Worm (Caenorhabditis elegans) whole organism, L4 larva: Measurements from ENCODE around the gene F54C8.7.

ENCODE experiments used
- F10B5.3 ChIP-seq: sonication (generic microtip); optimal IDR thresholded peaks from 2 replicates; lab custom pipeline; 2016; ENCODE audit warnings: mild to moderate bottlenecking, missing genetic modification characterization, missing compliant biosample characterization
- R02D3.7 ChIP-seq: fragments of 150-350 bp; sonication (generic microtip); optimal IDR thresholded peaks from 3 replicates; lab custom pipeline; 2014; ENCODE audit warnings: missing biosample characterization, missing genetic modification characterization
- ama-1 ChIP-seq: fragments of 150-350 bp; optimal IDR thresholded peaks from 2 replicates; lab custom pipeline; 2014; ENCODE audit warnings: inconsistent platforms, mixed read lengths
- ces-1 ChIP-seq: fragments of 150-350 bp; sonication (generic microtip); optimal IDR thresholded peaks from 4 replicates; lab custom pipeline; 2014; ENCODE audit warnings: missing biosample characterization, missing genetic modification reagents, missing genetic modification characterization
- dmd-6 ChIP-seq: fragments of 200-800 bp; sonication (Bioruptor generic); IDR thresholded peaks from 2 replicates; pipeline ENCODE4 v1.3.6; 2022; ENCODE audit warnings: missing genetic modification reagents, missing genetic modification characterization, missing compliant biosample characterization
- dve-1 ChIP-seq: sonication (generic microtip); optimal IDR thresholded peaks from 2 replicates; lab custom pipeline; 2017; ENCODE audit warnings: antibody characterized with exemption, mild to moderate bottlenecking, missing genetic modification characterization, missing compliant biosample characterization; ENCODE audit not compliant: insufficient read depth
- egl-27 ChIP-seq: sonication (generic microtip); optimal IDR thresholded peaks from 3 replicates; lab custom pipeline; 2017; ENCODE audit warnings: missing biosample characterization, missing genetic modification reagents, missing genetic modification characterization
- fos-1 ChIP-seq: fragments of 150-350 bp; optimal IDR thresholded peaks from 2 replicates; lab custom pipeline; 2014; ENCODE audit warnings: missing biosample characterization, missing genetic modification characterization
- jun-1 ChIP-seq: fragments of 150-350 bp; optimal IDR thresholded peaks from 2 replicates; lab custom pipeline; 2014; ENCODE audit warnings: missing biosample characterization, missing genetic modification reagents, missing genetic modification characterization
- nhr-11 ChIP-seq: fragments of 150-350 bp; optimal IDR thresholded peaks from 2 replicates; lab custom pipeline; 2014; ENCODE audit warnings: missing biosample characterization, missing genetic modification characterization
- nhr-6 ChIP-seq: fragments of 150-350 bp; optimal IDR thresholded peaks from 2 replicates; lab custom pipeline; 2014; ENCODE audit warnings: missing biosample characterization, missing genetic modification characterization
- unc-130 ChIP-seq: sonication (generic microtip); optimal IDR thresholded peaks from 2 replicates; lab custom pipeline; 2016; ENCODE audit warnings: missing genetic modification reagents, missing genetic modification characterization, missing compliant biosample characterization
- zip-11 ChIP-seq: fragments of 200-800 bp; sonication (Bioruptor generic); IDR thresholded peaks from 2 replicates; pipeline ENCODE4 v1.3.6; 2022; ENCODE audit warnings: missing genetic modification characterization, missing compliant biosample characterization

DNA sequence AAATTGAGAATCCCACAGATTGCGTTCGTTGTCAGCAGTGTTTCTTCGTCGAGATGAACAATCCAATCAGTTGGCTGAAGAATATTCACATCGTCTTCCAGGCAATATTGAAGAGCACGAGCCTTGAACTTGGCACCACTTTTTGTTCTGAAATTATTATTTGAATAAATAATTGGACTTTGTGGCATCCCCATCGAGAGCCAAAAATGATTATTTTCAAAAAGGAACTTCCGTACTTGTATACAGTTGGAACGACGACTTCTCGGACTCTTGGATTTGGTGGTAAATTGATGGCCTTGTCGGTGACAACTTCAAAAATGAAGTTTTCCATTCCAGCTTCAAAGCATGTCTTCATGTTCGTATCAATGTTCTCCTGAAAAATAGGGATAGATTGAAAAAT, 18.1 kb upstream of the F54C8.7 start:
- TF ChIP-seq unc-130 (GFP tag; lab: Kevin White, UChicago): no peak
- no peak for TF ChIP-seq fos-1
- no peak for TF ChIP-seq R02D3.7 (tag; lab: Kevin White, UChicago)
- TF ChIP-seq ama-1 (lab: Kevin White, UChicago): no peak
- TF ChIP-seq dve-1 (tag; lab: Kevin White, UChicago): no peak
- no peak for TF ChIP-seq F10B5.3 (tag; lab: Kevin White, UChicago)
- no peak for TF ChIP-seq ces-1 (GFP tag; lab: Kevin White, UChicago)
- no peak for TF ChIP-seq nhr-6 (tag; lab: Kevin White, UChicago)
- TF ChIP-seq egl-27: no peak
- no peak for TF ChIP-seq zip-11
- TF ChIP-seq jun-1: no peak
- no peak for TF ChIP-seq dmd-6 (GFP tag; lab: Robert Waterston, UW)
- TF ChIP-seq nhr-11 (tag; lab: Kevin White, UChicago): no peak
